Fruit fly (Drosophila melanogaster) whole organism, adult: Measurements from ENCODE around the gene CG31601.

Experiments
- CG7045 ChIP-seq: fragments of 200-800 bp; sonication (Bioruptor generic); optimal IDR thresholded peaks from 2 replicates; lab custom pipeline; 2017; ENCODE audit warnings: missing biosample characterization, mild to moderate bottlenecking, missing genetic modification characterization
- bab1 ChIP-seq: fragments of 200-800 bp; sonication (Bioruptor generic); optimal IDR thresholded peaks from 3 replicates; lab custom pipeline; 2019; ENCODE audit warnings: missing biosample characterization, mild to moderate bottlenecking, missing genetic modification characterization, moderate library complexity

DNA sequence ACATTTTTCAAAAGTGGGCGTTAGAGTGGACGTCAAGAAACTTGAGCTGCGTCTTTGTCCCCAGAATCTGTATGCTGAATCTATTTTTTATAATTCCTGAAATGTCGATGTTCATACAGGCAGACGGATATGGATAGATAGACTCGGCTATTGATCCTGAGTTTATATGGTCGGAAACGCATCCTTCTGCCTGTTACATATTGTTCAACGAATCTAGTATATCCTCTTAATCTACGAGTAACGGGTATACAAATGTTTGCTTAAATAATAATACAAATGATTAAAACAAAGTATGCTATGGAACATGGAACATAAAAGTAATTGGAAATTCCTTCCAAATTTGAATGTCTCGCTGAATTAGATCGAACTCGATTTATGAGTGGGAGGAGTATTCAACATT, 27.2 kb upstream of the CG31601 start, which contains the start of gene tplus3a:
- TF ChIP-seq bab1 (GFP tag; lab: Kevin White, UChicago) = no peak
- TF ChIP-seq CG7045 (GFP tag; lab: Kevin White, UChicago) = no peak
